Worm (Caenorhabditis elegans): ENCODE measurements around the gene fbxa-144.

The fbxa-144 gene

ce11 chrV:16099441-16099840 is 33.2 kb downstream of the fbxa-144 start, which contains the start of gene str-7:
Gene str-7, minus strand, starts transcription at chrV:16099541.
- TF ChIP-seq hlh-13 (GFP tag; optimal IDR thresholded peaks at IDR 0.05), result no peak
- TF ChIP-seq unc-42 (tag; optimal IDR thresholded peaks at IDR 0.05), result no peak
- peak; percentile 50 for TF ChIP-seq elt-2 (tag; optimal IDR thresholded peaks at IDR 0.05)
- no peak for TF ChIP-seq ceh-2 (tag; optimal IDR thresholded peaks at IDR 0.05)

ce11 chrV:16094862-16095261 is 37.7 kb downstream of the fbxa-144 start:
- no peak for TF ChIP-seq pag-3 (tag; optimal IDR thresholded peaks at IDR 0.05; ENCODE audit: borderline replicate concordance)
- TF ChIP-seq K09A11.1 (tag; optimal IDR thresholded peaks at IDR 0.05; ENCODE audit: insufficient read depth), result no peak
- no peak for TF ChIP-seq madf-2 (tag; optimal IDR thresholded peaks at IDR 0.05)
- TF ChIP-seq pqm-1 (tag; optimal IDR thresholded peaks at IDR 0.05), result no peak
- no peak for TF ChIP-seq eyg-1 (tag; optimal IDR thresholded peaks at IDR 0.05)
- TF ChIP-seq ref-2 (tag; optimal IDR thresholded peaks at IDR 0.05), result no peak
- no peak for TF ChIP-seq sdc-2 (tag; optimal IDR thresholded peaks at IDR 0.05)
- TF ChIP-seq F13H6.1 (tag; optimal IDR thresholded peaks at IDR 0.05), result no peak
- TF ChIP-seq elt-2 (tag; optimal IDR thresholded peaks at IDR 0.05), result no peak
- no peak for TF ChIP-seq nhr-232 (tag; optimal IDR thresholded peaks at IDR 0.05)
- no peak for TF ChIP-seq ceh-22 (tag; optimal IDR thresholded peaks at IDR 0.05)
- TF ChIP-seq hlh-15 (tag; optimal IDR thresholded peaks at IDR 0.05), result no peak
- TF ChIP-seq ceh-45 (GFP tag; IDR thresholded peaks at IDR 0.05), result no peak
- TF ChIP-seq C08G9.2 (tag; optimal IDR thresholded peaks at IDR 0.05), result no peak
- TF ChIP-seq dve-1 (tag; optimal IDR thresholded peaks at IDR 0.05), result no peak
- TF ChIP-seq hlh-13 (GFP tag; optimal IDR thresholded peaks at IDR 0.05), result no peak
- TF ChIP-seq pax-1 (tag; optimal IDR thresholded peaks at IDR 0.05), result no peak
- TF ChIP-seq ceh-9 (tag; optimal IDR thresholded peaks at IDR 0.05), result no peak

- TF ChIP-seq fkh-6 (tag; optimal IDR thresholded peaks at IDR 0.05) (no peak), tbx-7 (tag; optimal IDR thresholded peaks at IDR 0.05) (no peak)
These were observed 38.3 kb downstream of the fbxa-144 start, which contains the start of gene F22B8.7 for ce11 chrV:16094284-16094683. Gene F22B8.7, plus strand, starts transcription at chrV:16094584.

- TF ChIP-seq odd-2 (tag; optimal IDR thresholded peaks at IDR 0.05) (no peak), K09A11.1 (tag; optimal IDR thresholded peaks at IDR 0.05; ENCODE audit: insufficient read depth) (no peak), tbx-7 (tag; optimal IDR thresholded peaks at IDR 0.05) (no peak)
These were observed 41.9 kb downstream of the fbxa-144 start, which contains the start of gene F22B8.3 for ce11 chrV:16090685-16091084. Gene F22B8.3, plus strand, starts transcription at chrV:16090985.
